Worm (Caenorhabditis elegans): ENCODE results near the gene F56B3.6.

F56B3.6 gene

DNA sequence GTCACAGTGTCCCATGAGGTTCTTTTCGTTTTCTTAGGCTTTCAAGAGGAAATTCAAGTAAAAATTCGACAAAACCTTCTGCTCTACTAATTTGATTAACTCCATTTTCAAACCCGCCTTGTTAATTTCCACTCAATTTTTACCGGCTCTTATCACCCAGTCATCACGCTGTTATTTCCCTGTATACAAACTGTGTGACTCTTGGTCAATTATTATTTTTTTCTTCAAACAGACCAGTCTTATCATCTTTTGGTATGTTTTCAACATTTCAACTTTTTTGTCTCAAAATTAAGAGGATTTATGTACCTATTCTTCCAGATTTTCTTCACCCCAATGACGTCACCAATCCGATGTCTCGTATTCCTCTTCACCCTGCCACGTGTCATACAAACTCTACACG, 9.4 kb upstream of the F56B3.6 start, which contains the start of gene ugt-52:
Gene ugt-52, plus strand, starts transcription at position 301 of the 400 bp plus-strand sequence.
- TF ChIP-seq ztf-28 (GFP tag; IDR thresholded peaks at IDR 0.05) (no peak), nhr-80 (tag; optimal IDR thresholded peaks at IDR 0.05) (peak; percentile 30)

DNA sequence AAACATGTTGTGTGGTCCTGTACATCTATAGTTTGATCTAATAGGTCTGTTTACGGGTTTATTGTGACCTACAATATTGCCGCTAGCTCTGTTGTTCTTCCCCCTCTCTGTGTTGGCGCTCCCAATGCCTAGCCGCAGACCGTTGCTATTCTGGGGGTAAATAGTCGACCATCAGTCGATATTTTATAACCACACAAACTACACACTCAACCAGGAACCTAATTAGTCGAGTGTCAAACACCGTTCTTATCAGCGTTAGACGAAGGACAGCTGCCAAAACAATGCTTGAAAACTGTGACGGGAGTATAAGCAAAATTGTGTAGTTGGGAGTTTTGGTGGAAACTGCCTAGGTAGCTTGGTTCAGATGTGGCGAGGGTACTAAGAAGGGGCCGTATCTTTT, 5.5 kb upstream of the F56B3.6 start:
- TF ChIP-seq nhr-80 (tag; optimal IDR thresholded peaks at IDR 0.05), result peak; percentile 70
- TF ChIP-seq let-607 (tag; optimal IDR thresholded peaks at IDR 0.05), result no peak
- peak; percentile 17; the same call in 1 of the 2 replicates for TF ChIP-seq madf-6 (GFP tag; IDR thresholded peaks at IDR 0.05)
- TF ChIP-seq snpc-4 (GFP tag; optimal IDR thresholded peaks at IDR 0.05), result no peak
- peak in 1 of 4 experiments; percentile 20 for TF ChIP-seq snpc-4 (tag; optimal IDR thresholded peaks at IDR 0.05)
- TF ChIP-seq dox-1 (GFP tag; IDR thresholded peaks at IDR 0.05), result 0 out of 2 replicates have a peak, but pooled peaks have one; percentile 9
- TF ChIP-seq rec-8 (tag; optimal IDR thresholded peaks at IDR 0.05), result no peak
- no peak for TF ChIP-seq hrde-1 (tag; optimal IDR thresholded peaks at IDR 0.05; ENCODE audit: borderline replicate concordance)

DNA sequence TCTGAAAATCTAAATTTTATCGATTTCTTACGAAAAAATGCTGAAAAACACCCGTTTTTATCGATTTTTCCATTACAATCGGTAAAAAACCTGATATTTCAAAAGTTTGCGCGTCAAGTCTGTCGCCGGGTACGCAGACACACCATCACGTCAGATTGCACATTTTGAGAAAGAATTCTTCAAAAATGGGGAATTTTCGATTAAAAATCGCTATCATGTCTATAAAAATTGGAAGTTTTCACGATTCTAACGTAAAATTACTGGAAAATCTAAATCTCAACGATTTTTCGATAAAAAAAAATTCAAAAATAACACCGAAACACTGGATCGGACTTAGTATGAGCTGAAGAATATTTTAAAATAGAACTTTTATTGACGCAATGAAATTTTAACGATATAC, 6.4 kb downstream of the F56B3.6 start, which contains the start of gene F56B3.4:
Gene F56B3.4, minus strand, starts transcription at position 1 of the 400 bp plus-strand sequence.
- TF ChIP-seq madf-6 (GFP tag; IDR thresholded peaks at IDR 0.05) (peak; percentile 43; the same call in 1 of the 2 replicates), aptf-3 (GFP tag; IDR thresholded peaks at IDR 0.05) (no peak), lsy-27 (tag; optimal IDR thresholded peaks at IDR 0.05; ENCODE audit: borderline replicate concordance, insufficient read depth) (no peak), lsl-1 (GFP tag; optimal IDR thresholded peaks at IDR 0.05) (peak; percentile 16), bed-1 (GFP tag; IDR thresholded peaks at IDR 0.05) (no peak), snpc-4 (GFP tag; optimal IDR thresholded peaks at IDR 0.05) (peak; percentile 22), snpc-4 (tag; optimal IDR thresholded peaks at IDR 0.05) (no peak), hsf-1 (GFP tag; IDR thresholded peaks at IDR 0.05) (no peak), ZK185.1 (tag; optimal IDR thresholded peaks at IDR 0.05; ENCODE audit: poor library complexity, severe bottlenecking) (no peak), ama-1 (optimal IDR thresholded peaks at IDR 0.05) (no peak), ama-1 (GFP tag; optimal IDR thresholded peaks at IDR 0.05) (no peak), F22D6.2 (tag; optimal IDR thresholded peaks at IDR 0.05) (no peak), lag-1 (GFP tag; IDR thresholded peaks at IDR 0.05) (no peak), somi-1 (GFP tag; optimal IDR thresholded peaks at IDR 0.05) (no peak), hrde-1 (tag; optimal IDR thresholded peaks at IDR 0.05; ENCODE audit: borderline replicate concordance) (peak; percentile 15), xnd-1 (tag; optimal IDR thresholded peaks at IDR 0.05) (no peak), lin-54 (GFP tag; optimal IDR thresholded peaks at IDR 0.05) (peak; percentile 8), lin-40 (tag; optimal IDR thresholded peaks at IDR 0.05) (no peak), ceh-40 (GFP tag; IDR thresholded peaks at IDR 0.05) (no peak), D2030.7 (GFP tag; IDR thresholded peaks at IDR 0.05) (peak; percentile 17; the same call in 1 of the 2 replicates), snpc-1.3 (tag; optimal IDR thresholded peaks at IDR 0.05; ENCODE audit: insufficient read depth) (peak; percentile 57), snpc-3.4 (tag; optimal IDR thresholded peaks at IDR 0.05) (peak; percentile 32), attf-6 (GFP tag; IDR thresholded peaks at IDR 0.05) (no peak), chd-7 (tag; optimal IDR thresholded peaks at IDR 0.05) (no peak)

DNA sequence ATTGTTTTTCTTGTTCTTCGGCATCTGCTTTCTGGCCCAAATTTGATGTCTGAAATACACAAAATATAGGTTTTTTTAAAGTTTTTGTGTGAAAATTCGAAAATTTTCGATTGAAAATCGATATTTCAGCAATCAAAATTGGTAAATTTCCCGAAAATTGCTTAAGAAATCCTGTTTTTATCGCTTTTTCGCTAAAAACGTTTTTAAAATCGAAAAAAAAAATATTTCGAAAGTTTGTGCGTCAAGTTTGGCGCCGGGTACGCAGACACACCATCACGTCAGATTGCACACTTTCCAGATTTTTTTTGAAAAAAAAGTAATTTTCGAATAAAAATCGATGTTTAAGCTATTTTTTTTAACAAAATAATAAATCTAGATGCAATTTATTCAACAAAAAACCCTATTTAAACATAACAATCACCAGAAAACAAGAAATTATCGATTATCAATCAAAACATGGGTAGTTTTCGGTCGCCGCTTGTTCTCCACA, 7.6 kb downstream of the F56B3.6 start, which contains the start of gene skr-18:
Gene skr-18, minus strand, starts transcription at position 51 of the 490 bp plus-strand sequence.
- TF ChIP-seq ceh-100 (GFP tag; IDR thresholded peaks at IDR 0.05), result peak; percentile 44
- TF ChIP-seq F49E8.2 (tag; optimal IDR thresholded peaks at IDR 0.05; ENCODE audit: insufficient read depth), result peak; percentile 55
- no peak for TF ChIP-seq cebp-1 (GFP tag; IDR thresholded peaks at IDR 0.05)
- peak; percentile 12 for TF ChIP-seq cebp-1 (tag; optimal IDR thresholded peaks at IDR 0.05)
- no peak for TF ChIP-seq tbp1 (GFP tag; optimal IDR thresholded peaks at IDR 0.05)
- TF ChIP-seq nfya-1 (tag; optimal IDR thresholded peaks at IDR 0.05; ENCODE audit: borderline replicate concordance, insufficient read depth), result no peak
- TF ChIP-seq atf-7 (tag; optimal IDR thresholded peaks at IDR 0.05), result no peak
- TF ChIP-seq madf-6 (GFP tag; IDR thresholded peaks at IDR 0.05), result peak; percentile 65
- no peak for TF ChIP-seq pha-4 (tag; optimal IDR thresholded peaks at IDR 0.05)
- no peak for TF ChIP-seq snpc-4 (GFP tag; optimal IDR thresholded peaks at IDR 0.05)
- peak in 1 of 4 experiments; percentile 22 for TF ChIP-seq snpc-4 (tag; optimal IDR thresholded peaks at IDR 0.05)
- TF ChIP-seq snpc-1.3 (tag; optimal IDR thresholded peaks at IDR 0.05; ENCODE audit: insufficient read depth), result peak; percentile 63
- TF ChIP-seq lin-54 (GFP tag; optimal IDR thresholded peaks at IDR 0.05), result peak; percentile 2
- peak; percentile 44 for TF ChIP-seq snpc-1.1 (tag; optimal IDR thresholded peaks at IDR 0.05; ENCODE audit: insufficient read depth)
- peak; percentile 5 for TF ChIP-seq lsl-1 (GFP tag; optimal IDR thresholded peaks at IDR 0.05)
- TF ChIP-seq D2030.7 (GFP tag; IDR thresholded peaks at IDR 0.05), result peak; percentile 28
- TF ChIP-seq mcd-1 (GFP tag; IDR thresholded peaks at IDR 0.05), result peak; percentile 55; the same call in 1 of the 2 replicates
- no peak for TF ChIP-seq mes-4 (tag; optimal IDR thresholded peaks at IDR 0.05)
